Worm (Caenorhabditis elegans) whole organism, early embryonic: ENCODE data around the gene srbc-84.

Experiments used
- B0310.2 ChIP-seq: sonication (generic microtip); optimal IDR thresholded peaks from 2 replicates; lab custom pipeline; 2016; ENCODE audit warnings: mild to moderate bottlenecking, missing genetic modification characterization, missing compliant biosample characterization
- F13C5.2 ChIP-seq: sonication (generic microtip); optimal IDR thresholded peaks from 2 replicates; lab custom pipeline; 2017; ENCODE audit warnings: mild to moderate bottlenecking, missing genetic modification characterization, inconsistent platforms, missing compliant biosample characterization
- aly-1 ChIP-seq: sonication (generic microtip); optimal IDR thresholded peaks from 2 replicates; lab custom pipeline; 2016; ENCODE audit warnings: missing genetic modification characterization, missing compliant biosample characterization
- ama-1 ChIP-seq: fragments of 150-350 bp; optimal IDR thresholded peaks from 2 replicates; lab custom pipeline; 2014
- ceh-13 ChIP-seq: fragments of 200-800 bp; sonication (Bioruptor generic); optimal IDR thresholded peaks from 2 replicates; lab custom pipeline; 2018; ENCODE audit warnings: mild to moderate bottlenecking, missing genetic modification characterization, missing compliant biosample characterization
- ceh-36 ChIP-seq: sonication (generic microtip); optimal IDR thresholded peaks from 2 replicates; lab custom pipeline; 2016; ENCODE audit warnings: missing genetic modification characterization, inconsistent platforms, missing compliant biosample characterization
- ets-7 ChIP-seq: sonication (generic microtip); optimal IDR thresholded peaks from 2 replicates; lab custom pipeline; 2016; ENCODE audit warnings: missing genotype, missing genetic modification characterization, missing compliant biosample characterization
- flt-1 ChIP-seq: fragments of 200-800 bp; sonication (Bioruptor generic); IDR thresholded peaks from 2 replicates; pipeline ENCODE4 v1.3.6; 2022; ENCODE audit warnings: missing genetic modification characterization, missing compliant biosample characterization
- hmbx-1 ChIP-seq: sonication (generic microtip); optimal IDR thresholded peaks from 2 replicates; lab custom pipeline; 2016; ENCODE audit warnings: mild to moderate bottlenecking, missing genetic modification characterization, missing compliant biosample characterization
- hmg-4 ChIP-seq: fragments of 200-800 bp; sonication (Bioruptor generic); optimal IDR thresholded peaks from 2 replicates; lab custom pipeline; 2018; ENCODE audit warnings: mild to moderate bottlenecking, missing genetic modification characterization, missing compliant biosample characterization
- hnd-1 ChIP-seq: sonication (generic microtip); optimal IDR thresholded peaks from 2 replicates; lab custom pipeline; 2016; ENCODE audit warnings: missing genetic modification characterization, missing compliant biosample characterization
- pes-1 ChIP-seq: fragments of 200-800 bp; sonication (Bioruptor generic); IDR thresholded peaks from 2 replicates; pipeline ENCODE4 v1.3.6; 2022; ENCODE audit warnings: missing genetic modification reagents, missing genetic modification characterization, missing compliant biosample characterization
- scrt-1 ChIP-seq: fragments of 200-800 bp; sonication (Bioruptor generic); IDR thresholded peaks from 2 replicates; pipeline ENCODE4 v1.3.6; 2022; ENCODE audit warnings: missing genetic modification characterization, missing compliant biosample characterization
- sea-1 ChIP-seq: fragments of 200-800 bp; sonication (Bioruptor generic); conservative IDR thresholded peaks from 2 replicates; pipeline ENCODE4 v1.3.6; 2022; ENCODE audit warnings: missing genetic modification characterization, missing compliant biosample characterization
- tbx-11 ChIP-seq: fragments of 200-800 bp; sonication (Bioruptor generic); IDR thresholded peaks from 2 replicates; pipeline ENCODE4 v1.3.6; 2022; ENCODE audit warnings: missing genetic modification characterization, missing compliant biosample characterization
- tbx-37 ChIP-seq: fragments of 200-800 bp; sonication (Bioruptor generic); conservative IDR thresholded peaks from 2 replicates; pipeline ENCODE4 v1.3.6; 2022; ENCODE audit warnings: missing genetic modification reagents, missing genetic modification characterization, missing compliant biosample characterization
- tra-4 ChIP-seq: sonication (generic microtip); optimal IDR thresholded peaks from 2 replicates; lab custom pipeline; 2017; ENCODE audit warnings: missing genetic modification characterization, missing compliant biosample characterization

srbc-84 gene

ce11 chrV:16298669-16299068 is at the start of gene srbc-84:
Gene srbc-84 (plus strand): TSS chrV:16298969.
- TF ChIP-seq pes-1 (no peak), flt-1 (GFP tag; lab: Robert Waterston, UW) (no peak), tra-4 (tag; lab: Kevin White, UChicago) (no peak), B0310.2 (tag; lab: Kevin White, UChicago) (no peak), ceh-13 (GFP tag; lab: Kevin White, UChicago) (no peak), tbx-37 (no peak)

DNA sequence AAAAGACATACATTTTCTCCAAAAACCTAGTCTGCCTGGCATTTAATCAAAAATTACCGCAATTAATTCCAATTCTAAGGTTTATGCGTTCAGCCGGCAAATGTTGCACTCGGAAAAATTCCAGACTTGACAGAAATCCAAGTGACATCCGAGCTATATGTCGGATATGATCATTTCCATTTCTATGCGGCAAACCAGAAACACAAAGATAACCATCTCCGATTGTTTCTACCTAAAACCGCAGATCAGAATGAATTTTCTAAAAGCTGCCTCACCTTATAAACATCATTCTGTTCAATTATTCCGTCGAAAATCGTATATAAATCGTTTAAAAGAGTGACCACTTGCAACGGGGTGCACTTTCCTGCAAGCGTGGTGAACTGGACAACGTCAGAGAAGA is 49.7 kb upstream of the srbc-84 start:
- no peak for TF ChIP-seq flt-1 (GFP tag; lab: Robert Waterston, UW)
- no peak for TF ChIP-seq tra-4 (tag; lab: Kevin White, UChicago)
- no peak for TF ChIP-seq B0310.2 (tag; lab: Kevin White, UChicago)
- no peak for TF ChIP-seq tbx-11 (GFP tag; lab: Robert Waterston, UW)
- TF ChIP-seq aly-1 (tag; lab: Kevin White, UChicago) = no peak
- TF ChIP-seq tbx-37 = no peak
- no peak for TF ChIP-seq hmg-4 (GFP tag; lab: Kevin White, UChicago)

- TF ChIP-seq scrt-1 (GFP tag; lab: Robert Waterston, UW) (no peak), flt-1 (GFP tag; lab: Robert Waterston, UW) (no peak), ceh-13 (GFP tag; lab: Kevin White, UChicago) (no peak), hnd-1 (no peak), hmbx-1 (tag; lab: Kevin White, UChicago) (no peak), F13C5.2 (tag; lab: Kevin White, UChicago) (no peak), ceh-36 (tag; lab: Kevin White, UChicago) (no peak), tbx-11 (GFP tag; lab: Robert Waterston, UW) (no peak), aly-1 (tag; lab: Kevin White, UChicago) (no peak), hmg-4 (GFP tag; lab: Kevin White, UChicago) (no peak), tra-4 (tag; lab: Kevin White, UChicago) (no peak), sea-1 (GFP tag; lab: Robert Waterston, UW) (no peak), ets-7 (no peak)
Measured at ce11 chrV:16253687-16254086, 45.1 kb upstream of the srbc-84 start, which contains the start of gene gcy-20. Gene gcy-20 (minus strand): TSS chrV:16253787.

ce11 chrV:16256395-16256794 is 42.4 kb upstream of the srbc-84 start, which contains the start of gene bgnt-1.3:
Gene bgnt-1.3 (minus strand): TSS chrV:16256495.
- TF ChIP-seq tra-4 (tag; lab: Kevin White, UChicago) = no peak
- no peak for TF ChIP-seq F13C5.2 (tag; lab: Kevin White, UChicago)
- TF ChIP-seq pes-1 = no peak
- no peak for TF ChIP-seq tbx-37
- TF ChIP-seq hmg-4 (GFP tag; lab: Kevin White, UChicago) = no peak
- no peak for TF ChIP-seq ama-1 (lab: Kevin White, UChicago)

DNA sequence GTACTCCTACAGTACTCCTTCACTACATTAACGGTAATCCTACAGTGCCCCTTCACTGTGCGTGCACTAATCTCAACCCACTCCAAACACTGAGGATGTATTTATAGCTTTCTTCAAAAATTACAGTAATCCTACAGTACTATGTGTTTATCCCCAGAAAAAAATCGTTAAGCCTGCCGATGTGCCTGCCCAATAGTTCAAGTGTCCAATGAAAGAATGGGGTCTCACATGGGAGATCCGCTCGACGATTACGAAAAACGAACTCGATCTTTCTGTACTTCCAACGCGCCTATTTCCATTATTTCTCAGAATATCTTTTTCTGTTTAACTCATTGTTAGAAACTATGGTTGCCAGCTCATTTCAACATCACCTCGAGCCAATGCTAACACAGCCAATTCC is 40.6 kb upstream of the srbc-84 start, which contains the start of gene nhr-218:
Gene nhr-218, plus strand, starts transcription at position 301 of the 400 bp plus-strand sequence.
- TF ChIP-seq hmg-4 (GFP tag; lab: Kevin White, UChicago) (no peak), hmbx-1 (tag; lab: Kevin White, UChicago) (no peak), ceh-13 (GFP tag; lab: Kevin White, UChicago) (no peak), tbx-37 (no peak), tbx-11 (GFP tag; lab: Robert Waterston, UW) (no peak), B0310.2 (tag; lab: Kevin White, UChicago) (no peak), flt-1 (GFP tag; lab: Robert Waterston, UW) (no peak), tra-4 (tag; lab: Kevin White, UChicago) (no peak), ets-7 (no peak), pes-1 (no peak), scrt-1 (GFP tag; lab: Robert Waterston, UW) (no peak), hnd-1 (no peak), aly-1 (tag; lab: Kevin White, UChicago) (no peak), F13C5.2 (tag; lab: Kevin White, UChicago) (no peak), ama-1 (lab: Kevin White, UChicago) (no peak), sea-1 (GFP tag; lab: Robert Waterston, UW) (no peak), ceh-36 (tag; lab: Kevin White, UChicago) (no peak)

DNA sequence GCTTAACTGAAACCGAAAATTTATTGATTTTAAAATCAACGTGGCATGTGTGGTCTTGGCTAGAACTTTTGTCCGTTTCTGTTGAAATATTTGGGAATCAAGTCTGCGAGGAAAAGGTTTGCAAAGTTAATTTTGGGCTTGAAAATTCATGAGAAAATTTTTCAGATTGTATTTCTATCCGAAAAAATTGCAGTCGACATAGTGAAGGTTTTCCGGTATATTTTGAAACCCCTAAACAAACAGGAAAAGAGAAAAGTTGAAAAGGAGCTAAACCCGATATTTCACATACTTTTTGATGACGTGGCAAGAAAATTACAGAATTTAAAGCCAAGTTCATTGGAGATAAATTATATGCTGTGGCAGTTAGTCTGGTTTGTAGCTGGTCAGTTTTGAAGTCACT is 39.1 kb upstream of the srbc-84 start, which contains the start of gene nhr-127:
Gene nhr-127, plus strand, starts transcription at position 301 of the 400 bp plus-strand sequence.
- TF ChIP-seq tra-4 (tag; lab: Kevin White, UChicago) (no peak), ceh-13 (GFP tag; lab: Kevin White, UChicago) (no peak), ama-1 (lab: Kevin White, UChicago) (no peak), scrt-1 (GFP tag; lab: Robert Waterston, UW) (no peak), ceh-36 (tag; lab: Kevin White, UChicago) (no peak), hmbx-1 (tag; lab: Kevin White, UChicago) (no peak), pes-1 (no peak), tbx-37 (no peak), ets-7 (no peak), aly-1 (tag; lab: Kevin White, UChicago) (no peak), hnd-1 (no peak), sea-1 (GFP tag; lab: Robert Waterston, UW) (no peak), flt-1 (GFP tag; lab: Robert Waterston, UW) (no peak), hmg-4 (GFP tag; lab: Kevin White, UChicago) (no peak), B0310.2 (tag; lab: Kevin White, UChicago) (no peak)

ce11 chrV:16266514-16266913 is 32.3 kb upstream of the srbc-84 start, which contains the start of gene T13F3.4:
Gene T13F3.4 (minus strand): TSS chrV:16266614.
- no peak for TF ChIP-seq scrt-1 (GFP tag; lab: Robert Waterston, UW)
- TF ChIP-seq ama-1 (lab: Kevin White, UChicago) = no peak
- TF ChIP-seq flt-1 (GFP tag; lab: Robert Waterston, UW) = no peak

DNA sequence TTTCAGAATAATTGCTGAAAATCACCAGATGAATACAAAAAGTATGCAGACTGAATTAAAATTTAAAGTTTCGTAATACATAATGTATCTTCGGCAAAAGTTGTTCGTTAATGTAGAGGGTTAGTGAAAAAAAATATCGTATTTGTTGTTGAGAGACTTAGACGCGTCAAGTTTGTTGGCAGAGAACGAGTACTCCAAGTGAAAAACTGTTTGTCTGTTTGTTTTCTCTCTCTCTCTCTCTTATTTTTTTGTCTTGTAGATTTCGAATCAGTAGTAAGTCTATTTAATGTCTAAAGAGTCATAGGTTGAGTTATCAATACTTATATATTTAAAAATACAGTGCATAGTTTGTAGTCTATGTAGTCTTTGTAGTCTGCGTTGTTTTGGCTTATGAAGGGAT is 29.2 kb upstream of the srbc-84 start, which contains the start of the genes fbxa-2 and T13F3.8:
Gene fbxa-2, minus strand, starts transcription at position 101 of the 400 bp plus-strand sequence.
Gene T13F3.8, plus strand, starts transcription at position 245 of the 400 bp plus-strand sequence.
- TF ChIP-seq flt-1 (GFP tag; lab: Robert Waterston, UW) (no peak), hnd-1 (no peak), tbx-37 (no peak), sea-1 (GFP tag; lab: Robert Waterston, UW) (no peak), ets-7 (no peak), F13C5.2 (tag; lab: Kevin White, UChicago) (no peak), tra-4 (tag; lab: Kevin White, UChicago) (no peak), hmg-4 (GFP tag; lab: Kevin White, UChicago) (no peak), ceh-13 (GFP tag; lab: Kevin White, UChicago) (no peak), B0310.2 (tag; lab: Kevin White, UChicago) (no peak), scrt-1 (GFP tag; lab: Robert Waterston, UW) (no peak)
